Worm (Caenorhabditis elegans) whole organism, L1 larva: ENCODE data around the gene F59F5.7.

Experiments
- F16B12.6 ChIP-seq: fragments of 150-350 bp; optimal IDR thresholded peaks from 2 replicates; lab custom pipeline; 2014; ENCODE audit warnings: missing biosample characterization, missing genetic modification characterization
- Y116A8C.19 ChIP-seq: sonication (generic microtip); optimal IDR thresholded peaks from 2 replicates; lab custom pipeline; 2016; ENCODE audit warnings: missing compliant biosample characterization, missing genetic modification characterization, borderline replicate concordance
- alr-1 ChIP-seq: fragments of 200-800 bp; sonication (Bioruptor generic); optimal IDR thresholded peaks from 2 replicates; lab custom pipeline; 2018; ENCODE audit warnings: borderline replicate concordance, mild to moderate bottlenecking, missing genetic modification characterization, missing compliant biosample characterization
- blmp-1 ChIP-seq: fragments of 150-350 bp; optimal IDR thresholded peaks from 2 replicates; lab custom pipeline; 2014; ENCODE audit warnings: missing biosample characterization, missing genetic modification characterization
- ceh-63 ChIP-seq: fragments of 200-800 bp; sonication (Bioruptor generic); optimal IDR thresholded peaks from 2 replicates; lab custom pipeline; 2018; ENCODE audit warnings: mild to moderate bottlenecking, missing genetic modification characterization, missing compliant biosample characterization
- ceh-8 ChIP-seq: fragments of 200-800 bp; sonication (Bioruptor generic); optimal IDR thresholded peaks from 2 replicates; lab custom pipeline; 2018; ENCODE audit warnings: mild to moderate bottlenecking, missing genetic modification characterization, moderate library complexity, missing compliant biosample characterization
- ceh-82 ChIP-seq, 3 experiments: fragments of 150-350 bp in 1 of 3; sonication (generic microtip) in 2 of 3; optimal IDR thresholded peaks; 2 replicates each; lab custom pipeline; 2014 to 2017; ENCODE audit warnings: missing biosample characterization in 3 of 3, missing genetic modification characterization in 3 of 3
- ceh-88 ChIP-seq: fragments of 200-800 bp; sonication (Bioruptor generic); IDR thresholded peaks from 2 replicates; pipeline ENCODE4 v1.3.6; 2022; ENCODE audit warnings: missing genetic modification characterization, missing compliant biosample characterization
- ceh-90 ChIP-seq: sonication (generic microtip); optimal IDR thresholded peaks from 2 replicates; lab custom pipeline; 2016; ENCODE audit warnings: missing genetic modification characterization, missing compliant biosample characterization
- ces-1 ChIP-seq: fragments of 150-350 bp; optimal IDR thresholded peaks from 2 replicates; lab custom pipeline; 2014; ENCODE audit warnings: missing biosample characterization, missing genetic modification reagents, missing genetic modification characterization
- efl-3 ChIP-seq: fragments of 200-800 bp; sonication (Bioruptor generic); optimal IDR thresholded peaks from 2 replicates; lab custom pipeline; 2018; ENCODE audit warnings: mild to moderate bottlenecking, missing genetic modification characterization, missing compliant biosample characterization
- egl-13 ChIP-seq: sonication (generic microtip); optimal IDR thresholded peaks from 2 replicates; lab custom pipeline; 2016; ENCODE audit warnings: missing genotype, missing genetic modification reagents, missing genetic modification characterization, missing compliant biosample characterization
- ets-5 ChIP-seq: fragments of 200-800 bp; sonication (Bioruptor generic); IDR thresholded peaks from 2 replicates; pipeline ENCODE4 v1.3.6; 2022; ENCODE audit warnings: missing genetic modification characterization, missing compliant biosample characterization
- fkh-10 ChIP-seq: sonication (generic microtip); optimal IDR thresholded peaks from 2 replicates; lab custom pipeline; 2017; ENCODE audit warnings: missing biosample characterization, missing genetic modification reagents, missing genetic modification characterization
- fkh-4 ChIP-seq: sonication (generic microtip); optimal IDR thresholded peaks from 2 replicates; lab custom pipeline; 2016; ENCODE audit warnings: missing compliant biosample characterization, missing genetic modification characterization, borderline replicate concordance
- grh-1 ChIP-seq: fragments of 200-800 bp; sonication (Bioruptor generic); IDR thresholded peaks from 2 replicates; pipeline ENCODE4 v1.3.6; 2022; ENCODE audit warnings: missing genetic modification reagents, missing genetic modification characterization, missing compliant biosample characterization
- hlh-4 ChIP-seq: sonication (generic microtip); optimal IDR thresholded peaks from 2 replicates; lab custom pipeline; 2016; ENCODE audit warnings: mild to moderate bottlenecking, missing genetic modification characterization, missing compliant biosample characterization
- hpl-2 ChIP-seq: fragments of 150-350 bp; optimal IDR thresholded peaks from 2 replicates; lab custom pipeline; 2014; ENCODE audit warnings: missing biosample characterization, missing genetic modification reagents, missing genetic modification characterization
- irx-1 ChIP-seq: sonication (generic microtip); optimal IDR thresholded peaks from 2 replicates; lab custom pipeline; 2016; ENCODE audit warnings: missing genetic modification characterization, missing compliant biosample characterization
- lin-13 ChIP-seq: fragments of 150-350 bp; optimal IDR thresholded peaks from 2 replicates; lab custom pipeline; 2014; ENCODE audit warnings: missing biosample characterization, missing genetic modification reagents, missing genetic modification characterization
- lin-14 ChIP-seq: fragments of 200-800 bp; sonication (Bioruptor generic); optimal IDR thresholded peaks from 2 replicates; lab custom pipeline; 2018; ENCODE audit warnings: mild to moderate bottlenecking, missing genetic modification characterization, moderate library complexity, missing compliant biosample characterization
- lin-15B ChIP-seq: fragments of 150-350 bp; sonication (generic microtip); optimal IDR thresholded peaks from 3 replicates; lab custom pipeline; 2014; ENCODE audit warnings: missing biosample characterization, missing genetic modification characterization
- lin-35 ChIP-seq, 2 experiments: fragments of 150-350 bp; optimal IDR thresholded peaks; 2 replicates each; lab custom pipeline; 2014; ENCODE audit warnings: missing biosample characterization in 2 of 2, missing genetic modification characterization in 2 of 2, missing genetic modification reagents in 2 of 2
- lir-3 ChIP-seq: sonication (generic microtip); optimal IDR thresholded peaks from 2 replicates; lab custom pipeline; 2016; ENCODE audit warnings: mild to moderate bottlenecking, missing genetic modification characterization, moderate library complexity, missing compliant biosample characterization; ENCODE audit not compliant: poor library complexity
- mdl-1 ChIP-seq, 2 experiments: fragments of 150-350 bp; optimal IDR thresholded peaks; 2 replicates each; lab custom pipeline; 2014 to 2017; ENCODE audit warnings: missing biosample characterization in 2 of 2, missing genetic modification characterization in 2 of 2, inconsistent platforms in 1 of 2
- mep-1 ChIP-seq: fragments of 150-350 bp; optimal IDR thresholded peaks from 2 replicates; lab custom pipeline; 2014; ENCODE audit warnings: missing biosample characterization, missing genetic modification characterization
- nhr-12 ChIP-seq: sonication (generic microtip); optimal IDR thresholded peaks from 2 replicates; lab custom pipeline; 2017; ENCODE audit warnings: missing biosample characterization, missing genetic modification characterization
- nhr-19 ChIP-seq: fragments of 200-800 bp; sonication (Bioruptor generic); conservative IDR thresholded peaks from 2 replicates; pipeline ENCODE4 v1.3.6; 2022; ENCODE audit warnings: missing genetic modification characterization, missing compliant biosample characterization
- nhr-20 ChIP-seq: sonication (generic microtip); optimal IDR thresholded peaks from 2 replicates; lab custom pipeline; 2016; ENCODE audit warnings: mild to moderate bottlenecking, missing genetic modification characterization, missing compliant biosample characterization
- nhr-237 ChIP-seq: fragments of 150-350 bp; optimal IDR thresholded peaks from 2 replicates; lab custom pipeline; 2014; ENCODE audit warnings: missing biosample characterization, missing genetic modification characterization
- nhr-28 ChIP-seq: fragments of 150-350 bp; optimal IDR thresholded peaks from 2 replicates; lab custom pipeline; 2014; ENCODE audit warnings: missing biosample characterization, missing genetic modification characterization
- nhr-47 ChIP-seq: sonication (generic microtip); optimal IDR thresholded peaks from 2 replicates; lab custom pipeline; 2016; ENCODE audit warnings: mild to moderate bottlenecking, missing genetic modification characterization, moderate library complexity, missing compliant biosample characterization
- nhr-71 ChIP-seq: sonication (generic microtip); optimal IDR thresholded peaks from 2 replicates; lab custom pipeline; 2016; ENCODE audit warnings: mild to moderate bottlenecking, missing genetic modification characterization, moderate library complexity, missing compliant biosample characterization
- nhr-85 ChIP-seq: sonication (generic microtip); peaks from one replicate; lab custom pipeline; 2016; ENCODE audit warnings: missing genetic modification characterization, inconsistent platforms, missing compliant biosample characterization
- nhr-90 ChIP-seq: sonication (generic microtip); optimal IDR thresholded peaks from 2 replicates; lab custom pipeline; 2016; ENCODE audit warnings: mild to moderate bottlenecking, missing genetic modification characterization, missing compliant biosample characterization; ENCODE audit not compliant: poor library complexity
- pag-3 ChIP-seq: sonication (generic microtip); optimal IDR thresholded peaks from 2 replicates; lab custom pipeline; 2017; ENCODE audit warnings: missing genetic modification characterization, mild to moderate bottlenecking, missing compliant biosample characterization, antibody characterized with exemption, borderline replicate concordance; ENCODE audit not compliant: insufficient read depth
- pax-3 ChIP-seq: fragments of 200-800 bp; sonication (Bioruptor generic); optimal IDR thresholded peaks from 2 replicates; lab custom pipeline; 2018; ENCODE audit warnings: mild to moderate bottlenecking, missing genetic modification characterization, moderate library complexity, missing compliant biosample characterization
- pqm-1 ChIP-seq: sonication (generic microtip); optimal IDR thresholded peaks from 3 replicates; lab custom pipeline; 2017; ENCODE audit warnings: missing biosample characterization, missing genetic modification characterization
- rnt-1 ChIP-seq: sonication (generic microtip); optimal IDR thresholded peaks from 2 replicates; lab custom pipeline; 2016; ENCODE audit warnings: mild to moderate bottlenecking, missing genetic modification characterization, moderate library complexity, missing compliant biosample characterization
- sup-37 ChIP-seq: fragments of 200-800 bp; sonication (Bioruptor generic); optimal IDR thresholded peaks from 2 replicates; lab custom pipeline; 2018; ENCODE audit warnings: mild to moderate bottlenecking, missing genetic modification characterization, missing compliant biosample characterization
- swsn-7 ChIP-seq: sonication (generic microtip); optimal IDR thresholded peaks from 2 replicates; lab custom pipeline; 2016; ENCODE audit warnings: missing genetic modification characterization, missing compliant biosample characterization
- tbx-2 ChIP-seq: sonication (generic microtip); optimal IDR thresholded peaks from 2 replicates; lab custom pipeline; 2016; ENCODE audit warnings: missing genetic modification characterization, missing compliant biosample characterization
- unc-130 ChIP-seq: fragments of 150-350 bp; optimal IDR thresholded peaks from 2 replicates; lab custom pipeline; 2017; ENCODE audit warnings: missing biosample characterization, missing genetic modification characterization, inconsistent platforms
- unc-62 ChIP-seq: fragments of 150-350 bp; optimal IDR thresholded peaks from 2 replicates; lab custom pipeline; 2014; ENCODE audit warnings: missing biosample characterization, missing genetic modification reagents, missing genetic modification characterization
- unc-98 ChIP-seq: fragments of 200-800 bp; sonication (Bioruptor generic); IDR thresholded peaks from 2 replicates; pipeline ENCODE4 v1.3.6; 2022; ENCODE audit warnings: missing genetic modification characterization, missing compliant biosample characterization
- xbp-1 ChIP-seq: sonication (generic microtip); optimal IDR thresholded peaks from 2 replicates; lab custom pipeline; 2016; ENCODE audit warnings: missing genetic modification characterization, missing compliant biosample characterization
- zag-1 ChIP-seq: fragments of 150-350 bp; optimal IDR thresholded peaks from 2 replicates; lab custom pipeline; 2014; ENCODE audit warnings: missing biosample characterization, missing genetic modification characterization
- ztf-11 ChIP-seq, 2 experiments: sonication (generic microtip); optimal IDR thresholded peaks; 2 replicates each; lab custom pipeline; 2016 to 2017; ENCODE audit warnings: missing genetic modification characterization in 2 of 2, missing biosample characterization in 1 of 2, missing compliant biosample characterization in 1 of 2
- ztf-4 ChIP-seq: fragments of 150-350 bp; optimal IDR thresholded peaks from 2 replicates; lab custom pipeline; 2014; ENCODE audit warnings: missing biosample characterization, missing genetic modification characterization

Gene F59F5.7

ce11 chrX:10594701-10595421 is 35.6 kb downstream of the F59F5.7 start (continued):
- no peak for TF ChIP-seq sup-37
- no peak for TF ChIP-seq fkh-4 (tag; lab: Kevin White, UChicago)
- no peak for TF ChIP-seq alr-1 (tag; lab: Kevin White, UChicago)
- TF ChIP-seq irx-1 (tag; lab: Kevin White, UChicago): no peak
- TF ChIP-seq ets-5 (GFP tag; lab: Robert Waterston, UW): no peak
- TF ChIP-seq unc-98 (GFP tag; lab: Robert Waterston, UW): no peak
- no peak for TF ChIP-seq nhr-12 (tag; lab: Kevin White, UChicago)
- TF ChIP-seq nhr-20 (tag; lab: Kevin White, UChicago): peak; percentile 17
- TF ChIP-seq pqm-1 (tag; lab: Kevin White, UChicago): no peak
- no peak for TF ChIP-seq lin-35 (GFP tag; optimal IDR thresholded peaks at IDR 0.05; lab: Kevin White, UChicago)
- no peak for TF ChIP-seq unc-130 (tag; lab: Kevin White, UChicago)
- TF ChIP-seq grh-1: no peak
- no peak for TF ChIP-seq nhr-47 (tag; lab: Kevin White, UChicago)
- TF ChIP-seq unc-62 (GFP tag; lab: Kevin White, UChicago): no peak
- TF ChIP-seq ces-1 (GFP tag; lab: Kevin White, UChicago): no peak
- no peak for TF ChIP-seq lin-15B
- no peak for TF ChIP-seq xbp-1
- TF ChIP-seq nhr-90 (tag; lab: Kevin White, UChicago): no peak
- no peak for TF ChIP-seq pag-3 (tag; lab: Kevin White, UChicago)
- TF ChIP-seq rnt-1 (tag; lab: Kevin White, UChicago): peak; percentile 6
- TF ChIP-seq ztf-4 (tag; lab: Kevin White, UChicago): no peak
- TF ChIP-seq efl-3: no peak
- no peak for TF ChIP-seq nhr-71 (tag; lab: Kevin White, UChicago)
- TF ChIP-seq ztf-11 (tag; optimal IDR thresholded peaks at IDR 0.05; lab: Kevin White, UChicago): no peak
- TF ChIP-seq mep-1: no peak
- no peak for TF ChIP-seq swsn-7 (tag; lab: Kevin White, UChicago)

- TF ChIP-seq fkh-10 (GFP tag; lab: Kevin White, UChicago): no peak
- no peak for TF ChIP-seq nhr-28
- TF ChIP-seq nhr-20 (tag; lab: Kevin White, UChicago): peak; percentile 9
- TF ChIP-seq zag-1 (tag; lab: Kevin White, UChicago): no peak
- no peak for TF ChIP-seq hlh-4
- TF ChIP-seq rnt-1 (tag; lab: Kevin White, UChicago): no peak
- no peak for TF ChIP-seq F16B12.6
- peak; percentile 6 for TF ChIP-seq xbp-1
- peak; percentile 14 for TF ChIP-seq tbx-2
- no peak for TF ChIP-seq ceh-90 (tag; lab: Kevin White, UChicago)
- TF ChIP-seq mdl-1 (tag; optimal IDR thresholded peaks at IDR 0.05; lab: Kevin White, UChicago): no peak
- no peak for TF ChIP-seq ceh-82 (tag; optimal IDR thresholded peaks at IDR 0.05; lab: Kevin White, UChicago)
- TF ChIP-seq nhr-85 (tag; lab: Kevin White, UChicago): peak; percentile 80
- no peak for TF ChIP-seq ceh-8 (GFP tag; lab: Kevin White, UChicago)
- TF ChIP-seq ceh-63: no peak
- TF ChIP-seq pag-3 (tag; lab: Kevin White, UChicago): no peak
- no peak for TF ChIP-seq swsn-7 (tag; lab: Kevin White, UChicago)
- TF ChIP-seq alr-1 (tag; lab: Kevin White, UChicago): no peak
- TF ChIP-seq ces-1 (GFP tag; lab: Kevin White, UChicago): no peak
- no peak for TF ChIP-seq nhr-90 (tag; lab: Kevin White, UChicago)
- TF ChIP-seq nhr-237 (tag; lab: Kevin White, UChicago): no peak
- TF ChIP-seq nhr-19 (GFP tag; lab: Robert Waterston, UW): no peak
- peak; percentile 61 for TF ChIP-seq lin-14 (GFP tag; lab: Kevin White, UChicago)
- TF ChIP-seq egl-13: no peak
- no peak for TF ChIP-seq Y116A8C.19 (tag; lab: Kevin White, UChicago)
- TF ChIP-seq pax-3 (tag; lab: Kevin White, UChicago): no peak
- TF ChIP-seq ceh-88 (GFP tag; lab: Robert Waterston, UW): no peak
- TF ChIP-seq lir-3 (tag; lab: Kevin White, UChicago): no peak
- peak; percentile 64 for TF ChIP-seq blmp-1 (tag; lab: Kevin White, UChicago)
- no peak for TF ChIP-seq hpl-2
- no peak for TF ChIP-seq lin-13
Observed at ce11 chrX:10596420-10596907, 37.2 kb downstream of the F59F5.7 start.
